Worm (Caenorhabditis elegans) whole organism, L4 larva: ENCODE data around the gene T22F3.2.
"Not testable (repeated sequence)": the region's sequence is repeated elsewhere in the genome, so short reads cannot be mapped to it uniquely, and the experiment has no call there.

Experiments used
- aha-1 ChIP-seq: fragments of 150-350 bp; peaks from one replicate; lab custom pipeline; 2014; ENCODE audit warnings: missing biosample characterization, missing genetic modification characterization
- lin-39 ChIP-seq: fragments of 150-350 bp; optimal IDR thresholded peaks from 2 replicates; lab custom pipeline; 2014; ENCODE audit warnings: missing biosample characterization, missing genetic modification reagents, missing genetic modification characterization
- lsy-2 ChIP-seq, 2 experiments: fragments of 150-350 bp in 1 of 2; sonication (generic microtip) in 1 of 2; optimal IDR thresholded peaks; 2 replicates each; lab custom pipeline; 2014 to 2017; ENCODE audit warnings: missing biosample characterization in 2 of 2, missing genetic modification characterization in 2 of 2
- mxl-2 ChIP-seq: fragments of 200-800 bp; sonication (Bioruptor generic); conservative IDR thresholded peaks from 2 replicates; pipeline ENCODE4 v1.3.6; 2022; ENCODE audit warnings: missing genetic modification reagents, missing genetic modification characterization, missing compliant biosample characterization
- nhr-77 ChIP-seq: fragments of 150-350 bp; optimal IDR thresholded peaks from 2 replicates; lab custom pipeline; 2014; ENCODE audit warnings: missing biosample characterization, missing genetic modification characterization
- snpc-4 ChIP-seq: fragments of 150-350 bp; optimal IDR thresholded peaks from 2 replicates; lab custom pipeline; 2014; ENCODE audit warnings: missing biosample characterization, missing genetic modification characterization

DNA sequence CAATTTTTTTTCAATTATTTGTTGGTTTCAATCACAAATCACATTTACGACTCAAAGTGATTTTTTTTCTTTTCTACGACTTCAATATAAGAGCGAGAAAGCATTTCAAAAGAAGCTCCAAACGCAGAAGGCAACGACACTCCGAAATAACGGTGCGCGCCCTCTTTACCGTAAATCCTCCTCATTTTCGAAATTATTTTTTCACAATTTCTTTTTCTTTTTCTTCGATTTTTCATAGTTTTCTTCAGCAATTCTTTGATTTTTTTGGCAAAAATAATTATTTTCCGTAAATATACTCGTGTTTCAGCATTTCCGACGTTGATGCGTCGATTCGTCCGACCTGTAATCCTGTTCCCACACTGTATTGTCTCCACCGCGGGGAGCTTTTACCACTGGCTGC, 15.7 kb upstream of the T22F3.2 start, which contains the start of gene F40C5.2:
- not testable (repeated sequence) for TF ChIP-seq nhr-77 (tag; lab: Kevin White, UChicago); snpc-4 (tag; lab: Kevin White, UChicago); lin-39 (tag; lab: Kevin White, UChicago); aha-1; lsy-2 (tag; optimal IDR thresholded peaks at IDR 0.05; lab: Kevin White, UChicago); mxl-2 (GFP tag; lab: Robert Waterston, UW)
